Worm (Caenorhabditis elegans): Measurements from ENCODE around the gene frm-2.

The frm-2 gene

DNA sequence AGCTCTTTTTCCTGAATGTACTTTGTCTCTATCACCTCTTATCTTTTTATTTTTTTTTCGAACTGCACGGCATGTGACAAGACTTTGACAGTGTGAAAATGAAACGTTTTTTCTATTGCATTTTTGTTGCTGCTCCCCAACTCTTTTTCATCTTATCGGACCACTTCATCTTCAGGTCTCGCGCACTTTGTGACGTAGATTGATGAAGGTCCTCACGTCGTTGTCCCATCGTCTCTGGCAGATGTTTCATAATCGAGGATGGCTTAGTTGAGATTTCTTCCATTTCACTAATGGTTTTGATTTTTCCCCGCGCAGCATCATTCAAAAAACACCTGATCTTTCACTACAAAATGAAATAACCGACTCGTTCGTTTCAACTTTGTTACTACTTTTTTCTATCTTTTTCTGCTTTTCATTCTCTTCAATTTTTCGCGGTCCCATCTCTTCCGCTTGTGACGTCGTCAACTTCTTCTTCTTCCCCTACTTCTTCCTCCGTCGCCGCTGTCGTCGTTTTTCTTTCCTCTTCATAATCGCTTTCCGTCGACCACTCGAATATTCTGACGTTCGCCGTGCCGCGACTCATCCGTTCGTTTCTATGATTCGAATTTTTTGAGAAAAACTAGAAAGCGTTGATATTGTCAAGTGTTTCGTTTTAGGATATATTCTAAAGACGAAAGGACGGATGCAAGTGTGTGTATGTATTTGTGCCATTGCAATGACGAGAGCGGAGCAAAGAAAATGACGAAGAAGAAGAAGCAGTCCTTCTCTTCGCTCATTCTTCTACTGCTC lies 9.4 kb upstream of the frm-2 start, which contains the start of gene T04C9.2:
Gene T04C9.2, plus strand, starts transcription at position 739 of the 789 bp plus-strand sequence.
- TF ChIP-seq nhr-2 (tag; optimal IDR thresholded peaks at IDR 0.05) (no peak), flh-1 (GFP tag; optimal IDR thresholded peaks at IDR 0.05) (no peak), unc-62 (GFP tag; optimal IDR thresholded peaks at IDR 0.05) (peak; percentile 51), elt-1 (tag; optimal IDR thresholded peaks at IDR 0.05; ENCODE audit: borderline replicate concordance, insufficient read depth) (peak; percentile 12)

- TF ChIP-seq ham-2 (GFP tag; optimal IDR thresholded peaks at IDR 0.05) (no peak), nhr-76 (tag; optimal IDR thresholded peaks at IDR 0.05) (no peak), hlh-1 (tag; optimal IDR thresholded peaks at IDR 0.05) (no peak), ztf-11 (tag; optimal IDR thresholded peaks at IDR 0.05) (no peak), nhr-2 (tag; optimal IDR thresholded peaks at IDR 0.05) (no peak), lin-13 (tag; optimal IDR thresholded peaks at IDR 0.05) (no peak), nhr-237 (tag; optimal IDR thresholded peaks at IDR 0.05) (no peak), M03D4.4 (tag; optimal IDR thresholded peaks at IDR 0.05) (no peak), mls-2 (tag; optimal IDR thresholded peaks at IDR 0.05) (no peak), nhr-12 (tag; optimal IDR thresholded peaks at IDR 0.05) (no peak), ceh-39 (tag; optimal IDR thresholded peaks at IDR 0.05) (no peak), unc-62 (GFP tag; optimal IDR thresholded peaks at IDR 0.05) (no peak), sem-2 (GFP tag; optimal IDR thresholded peaks at IDR 0.05) (no peak), elt-1 (tag; optimal IDR thresholded peaks at IDR 0.05; ENCODE audit: borderline replicate concordance, insufficient read depth) (no peak), tbx-8 (GFP tag; optimal IDR thresholded peaks at IDR 0.05) (no peak), ces-1 (GFP tag; optimal IDR thresholded peaks at IDR 0.05) (no peak), lsy-2 (tag; optimal IDR thresholded peaks at IDR 0.05) (no peak), ceh-43 (GFP tag; optimal IDR thresholded peaks at IDR 0.05) (no peak), elt-3 (tag; optimal IDR thresholded peaks at IDR 0.05) (no peak), bed-3 (GFP tag; optimal IDR thresholded peaks at IDR 0.05) (no peak)
These were observed 8.2 kb upstream of the frm-2 start for ce11 chrIII:5990090-5990489.

ce11 chrIII:5988991-5989726 lies 7.2 kb upstream of the frm-2 start:
- TF ChIP-seq nhr-28 (tag; optimal IDR thresholded peaks at IDR 0.05) (no peak), ceh-39 (tag; optimal IDR thresholded peaks at IDR 0.05) (no peak), ces-1 (GFP tag; optimal IDR thresholded peaks at IDR 0.05) (peak; percentile 22), hlh-1 (tag; optimal IDR thresholded peaks at IDR 0.05) (peak; percentile 35), nhr-237 (tag; optimal IDR thresholded peaks at IDR 0.05) (no peak), tbx-8 (GFP tag; optimal IDR thresholded peaks at IDR 0.05) (no peak), pha-4 (tag; optimal IDR thresholded peaks at IDR 0.05) (no peak), unc-62 (GFP tag; optimal IDR thresholded peaks at IDR 0.05) (peak; percentile 71), ham-2 (GFP tag; optimal IDR thresholded peaks at IDR 0.05) (no peak), mep-1 (tag; optimal IDR thresholded peaks at IDR 0.05) (no peak), ceh-83 (GFP tag; optimal IDR thresholded peaks at IDR 0.05) (no peak), mab-5 (tag; optimal IDR thresholded peaks at IDR 0.05) (no peak), ztf-11 (tag; optimal IDR thresholded peaks at IDR 0.05) (no peak), blmp-1 (tag; optimal IDR thresholded peaks at IDR 0.05) (no peak)

- TF ChIP-seq ceh-83 (GFP tag; optimal IDR thresholded peaks at IDR 0.05) (peak; percentile 41), flh-1 (GFP tag; optimal IDR thresholded peaks at IDR 0.05) (no peak), nhr-28 (tag; optimal IDR thresholded peaks at IDR 0.05) (no peak), lin-13 (tag; optimal IDR thresholded peaks at IDR 0.05) (no peak), elt-1 (tag; optimal IDR thresholded peaks at IDR 0.05; ENCODE audit: borderline replicate concordance, insufficient read depth) (no peak), unc-39 (tag; optimal IDR thresholded peaks at IDR 0.05) (no peak), unc-120 (tag; optimal IDR thresholded peaks at IDR 0.05; ENCODE audit: poor library complexity, severe bottlenecking) (no peak)
These were observed 6.5 kb upstream of the frm-2 start for ce11 chrIII:5988461-5988860.

- no peak for TF ChIP-seq nhr-76 (tag; optimal IDR thresholded peaks at IDR 0.05)
- TF ChIP-seq ces-1 (GFP tag; optimal IDR thresholded peaks at IDR 0.05), result peak; percentile 76
- no peak for TF ChIP-seq lin-13 (tag; optimal IDR thresholded peaks at IDR 0.05)
- TF ChIP-seq nhr-237 (tag; optimal IDR thresholded peaks at IDR 0.05), result no peak
- TF ChIP-seq unc-39 (tag; optimal IDR thresholded peaks at IDR 0.05), result no peak
- TF ChIP-seq unc-120 (tag; optimal IDR thresholded peaks at IDR 0.05; ENCODE audit: poor library complexity, severe bottlenecking), result peak; percentile 37
- TF ChIP-seq mab-5 (tag; optimal IDR thresholded peaks at IDR 0.05), result no peak
- TF ChIP-seq blmp-1 (tag; optimal IDR thresholded peaks at IDR 0.05), result no peak
- no peak for TF ChIP-seq drap-1 (GFP tag; optimal IDR thresholded peaks at IDR 0.05)
- TF ChIP-seq nhr-28 (tag; optimal IDR thresholded peaks at IDR 0.05), result no peak
- peak; percentile 38 for TF ChIP-seq mep-1 (tag; optimal IDR thresholded peaks at IDR 0.05)
- TF ChIP-seq sem-2 (GFP tag; optimal IDR thresholded peaks at IDR 0.05), result no peak
These were observed 6.1 kb upstream of the frm-2 start for ce11 chrIII:5988010-5988409.

Measured in whole organism, mixed stage, embryonic.